Worm (Caenorhabditis elegans) whole organism, L3 larva: ENCODE data around the gene F23H12.10.
A peak's percentile ranks its signal among the peaks of the same experiment; 100 is the strongest.

Experiments used
- R02D3.7 ChIP-seq: fragments of 150-350 bp; optimal IDR thresholded peaks from 2 replicates; lab custom pipeline; 2014; ENCODE audit warnings: missing biosample characterization, missing genetic modification characterization
- aly-2 ChIP-seq: fragments of 150-350 bp; optimal IDR thresholded peaks from 2 replicates; lab custom pipeline; 2014; ENCODE audit warnings: missing biosample characterization, missing genetic modification characterization
- ama-1 ChIP-seq: fragments of 150-350 bp; optimal IDR thresholded peaks from 2 replicates; lab custom pipeline; 2018
- ceh-16 ChIP-seq: sonication (generic microtip); optimal IDR thresholded peaks from 2 replicates; lab custom pipeline; 2017; ENCODE audit warnings: missing biosample characterization, missing genetic modification characterization
- ceh-28 ChIP-seq: fragments of 150-350 bp; optimal IDR thresholded peaks from 2 replicates; lab custom pipeline; 2014; ENCODE audit warnings: missing biosample characterization, missing genetic modification reagents, missing genetic modification characterization
- ceh-82 ChIP-seq: fragments of 150-350 bp; optimal IDR thresholded peaks from 2 replicates; lab custom pipeline; 2014; ENCODE audit warnings: missing biosample characterization, missing genetic modification characterization
- ceh-9 ChIP-seq: sonication (generic microtip); optimal IDR thresholded peaks from 2 replicates; lab custom pipeline; 2018; ENCODE audit warnings: missing biosample characterization, missing genetic modification characterization
- daf-12 ChIP-seq: fragments of 150-350 bp; optimal IDR thresholded peaks from 2 replicates; lab custom pipeline; 2014; ENCODE audit warnings: missing biosample characterization, missing genetic modification reagents, missing genetic modification characterization
- egl-27 ChIP-seq: sonication (generic microtip); optimal IDR thresholded peaks from 4 replicates; lab custom pipeline; 2017; ENCODE audit warnings: missing biosample characterization, missing genetic modification reagents, missing genetic modification characterization
- egl-5 ChIP-seq: fragments of 150-350 bp; optimal IDR thresholded peaks from 2 replicates; lab custom pipeline; 2017; ENCODE audit warnings: missing biosample characterization, missing genetic modification reagents, missing genetic modification characterization, inconsistent platforms
- elt-1 ChIP-seq: fragments of 150-350 bp; optimal IDR thresholded peaks from 2 replicates; lab custom pipeline; 2014; ENCODE audit warnings: missing biosample characterization, missing genetic modification characterization
- elt-2 ChIP-seq: sonication (generic microtip); optimal IDR thresholded peaks from 2 replicates; lab custom pipeline; 2016; ENCODE audit warnings: missing genetic modification reagents, mild to moderate bottlenecking, missing genetic modification characterization, missing compliant biosample characterization
- elt-3 ChIP-seq, 3 experiments: fragments of 150-350 bp in 1 of 3; sonication (generic microtip) in 2 of 3; optimal IDR thresholded peaks; 2 replicates in 2 of 3; 4 replicates in 1 of 3; lab custom pipeline; 2014 to 2017; ENCODE audit warnings: missing biosample characterization in 3 of 3, missing genetic modification characterization in 3 of 3
- eor-1 ChIP-seq, 2 experiments: fragments of 150-350 bp; optimal IDR thresholded peaks; 2 replicates each; lab custom pipeline; 2014 to 2018; ENCODE audit warnings: missing biosample characterization in 2 of 2, missing genetic modification characterization in 2 of 2
- fkh-10 ChIP-seq: sonication (generic microtip); optimal IDR thresholded peaks from 2 replicates; lab custom pipeline; 2017; ENCODE audit warnings: missing biosample characterization, missing genetic modification reagents, missing genetic modification characterization
- fkh-2 ChIP-seq: fragments of 150-350 bp; optimal IDR thresholded peaks from 2 replicates; lab custom pipeline; 2014; ENCODE audit warnings: missing biosample characterization, missing genetic modification reagents, missing genetic modification characterization
- jun-1 ChIP-seq: fragments of 150-350 bp; optimal IDR thresholded peaks from 2 replicates; lab custom pipeline; 2014; ENCODE audit warnings: missing biosample characterization, missing genetic modification reagents, missing genetic modification characterization
- lin-15B ChIP-seq: fragments of 150-350 bp; optimal IDR thresholded peaks from 2 replicates; lab custom pipeline; 2014; ENCODE audit warnings: missing biosample characterization, missing genetic modification characterization
- lin-39 ChIP-seq: fragments of 150-350 bp; optimal IDR thresholded peaks from 2 replicates; lab custom pipeline; 2018; ENCODE audit warnings: missing biosample characterization, missing genetic modification reagents, missing genetic modification characterization
- lsy-12 ChIP-seq: sonication (generic microtip); optimal IDR thresholded peaks from 2 replicates; lab custom pipeline; 2016; ENCODE audit warnings: mild to moderate bottlenecking, missing genetic modification characterization, missing compliant biosample characterization
- mdl-1 ChIP-seq: fragments of 150-350 bp; optimal IDR thresholded peaks from 2 replicates; lab custom pipeline; 2014; ENCODE audit warnings: missing biosample characterization, missing genetic modification characterization
- mml-1 ChIP-seq: fragments of 150-350 bp; sonication (generic microtip); optimal IDR thresholded peaks from 3 replicates; lab custom pipeline; 2014; ENCODE audit warnings: missing biosample characterization, missing genetic modification characterization
- nfya-1 ChIP-seq: sonication (generic microtip); optimal IDR thresholded peaks from 2 replicates; lab custom pipeline; 2017; ENCODE audit warnings: missing genetic modification characterization, mild to moderate bottlenecking, missing compliant biosample characterization, antibody characterized with exemption, moderate library complexity; ENCODE audit not compliant: insufficient read depth
- nhr-11 ChIP-seq: fragments of 150-350 bp; optimal IDR thresholded peaks from 2 replicates; lab custom pipeline; 2014; ENCODE audit warnings: missing biosample characterization, missing genetic modification characterization
- nhr-12 ChIP-seq: fragments of 150-350 bp; optimal IDR thresholded peaks from 2 replicates; lab custom pipeline; 2014; ENCODE audit warnings: missing biosample characterization, missing genetic modification characterization
- nhr-23 ChIP-seq: fragments of 150-350 bp; optimal IDR thresholded peaks from 2 replicates; lab custom pipeline; 2014; ENCODE audit warnings: missing biosample characterization, missing genetic modification reagents, missing genetic modification characterization
- nhr-237 ChIP-seq: fragments of 150-350 bp; optimal IDR thresholded peaks from 2 replicates; lab custom pipeline; 2014; ENCODE audit warnings: missing biosample characterization, missing genetic modification characterization
- nhr-25 ChIP-seq: sonication (generic microtip); optimal IDR thresholded peaks from 2 replicates; lab custom pipeline; 2017; ENCODE audit warnings: missing biosample characterization, missing genetic modification characterization
- nhr-28 ChIP-seq: fragments of 150-350 bp; optimal IDR thresholded peaks from 2 replicates; lab custom pipeline; 2014; ENCODE audit warnings: missing biosample characterization, missing genetic modification characterization
- nhr-43 ChIP-seq: sonication (generic microtip); optimal IDR thresholded peaks from 2 replicates; lab custom pipeline; 2016; ENCODE audit warnings: mild to moderate bottlenecking, missing genetic modification characterization, missing compliant biosample characterization; ENCODE audit not compliant: poor library complexity, severe bottlenecking
- nhr-67 ChIP-seq: fragments of 150-350 bp; optimal IDR thresholded peaks from 2 replicates; lab custom pipeline; 2014; ENCODE audit warnings: missing biosample characterization, missing genetic modification characterization
- nhr-77 ChIP-seq: fragments of 150-350 bp; optimal IDR thresholded peaks from 2 replicates; lab custom pipeline; 2014; ENCODE audit warnings: missing biosample characterization, missing genetic modification characterization
- pha-4 ChIP-seq: fragments of 150-350 bp; optimal IDR thresholded peaks from 2 replicates; lab custom pipeline; 2014; ENCODE audit warnings: missing biosample characterization, missing genetic modification reagents, missing genetic modification characterization
- pqm-1 ChIP-seq: fragments of 150-350 bp; optimal IDR thresholded peaks from 2 replicates; lab custom pipeline; 2017; ENCODE audit warnings: missing biosample characterization, missing genetic modification characterization, inconsistent platforms
- sea-2 ChIP-seq: fragments of 150-350 bp; sonication (generic microtip); optimal IDR thresholded peaks from 4 replicates; lab custom pipeline; 2014; ENCODE audit warnings: missing biosample characterization, missing genetic modification reagents, missing genetic modification characterization
- skn-1 ChIP-seq: fragments of 150-350 bp; optimal IDR thresholded peaks from 2 replicates; lab custom pipeline; 2014; ENCODE audit warnings: missing biosample characterization, missing genetic modification characterization
- snpc-4 ChIP-seq: fragments of 150-350 bp; optimal IDR thresholded peaks from 2 replicates; lab custom pipeline; 2014; ENCODE audit warnings: missing biosample characterization, missing genetic modification characterization
- tbx-2 ChIP-seq: sonication (generic microtip); optimal IDR thresholded peaks from 2 replicates; lab custom pipeline; 2016; ENCODE audit warnings: mild to moderate bottlenecking, missing genetic modification characterization, missing compliant biosample characterization
- unc-39 ChIP-seq: sonication (generic microtip); optimal IDR thresholded peaks from 4 replicates; lab custom pipeline; 2017; ENCODE audit warnings: missing biosample characterization, missing genetic modification characterization
- unc-62 ChIP-seq: fragments of 150-350 bp; sonication (generic microtip); optimal IDR thresholded peaks from 4 replicates; lab custom pipeline; 2014; ENCODE audit warnings: missing biosample characterization, missing genetic modification reagents, missing genetic modification characterization
- zag-1 ChIP-seq: fragments of 150-350 bp; optimal IDR thresholded peaks from 2 replicates; lab custom pipeline; 2014; ENCODE audit warnings: missing biosample characterization, missing genetic modification characterization
- ztf-11 ChIP-seq: fragments of 150-350 bp; optimal IDR thresholded peaks from 2 replicates; lab custom pipeline; 2014; ENCODE audit warnings: missing biosample characterization, missing genetic modification characterization
- ztf-4 ChIP-seq: fragments of 150-350 bp; optimal IDR thresholded peaks from 2 replicates; lab custom pipeline; 2014; ENCODE audit warnings: missing biosample characterization, missing genetic modification characterization

Gene F23H12.10

DNA sequence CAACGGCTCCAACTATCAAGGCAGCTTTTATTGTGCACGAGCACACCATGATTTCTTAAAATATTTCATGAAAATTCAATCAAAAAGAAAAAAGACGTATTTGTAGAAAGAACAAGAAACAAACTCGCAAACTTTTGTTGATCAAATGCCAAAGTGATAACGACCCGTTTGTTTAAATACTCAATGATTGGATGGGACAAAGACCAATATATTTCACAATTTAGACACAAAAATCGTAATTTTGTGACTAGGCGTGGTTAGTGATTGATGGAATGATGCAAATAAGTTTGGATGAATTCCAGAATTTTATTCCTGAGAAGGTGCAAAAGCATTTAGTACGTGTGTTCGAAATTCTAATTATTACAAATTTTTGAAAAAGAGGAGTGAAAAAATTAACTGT lies 41.6 kb upstream of the F23H12.10 start, which contains the start of gene cdr-2:
cdr-2 (minus strand) TSS at position 54 of the 400 bp plus-strand sequence.
- TF ChIP-seq sea-2 (GFP tag; lab: Kevin White, UChicago) (no peak), ceh-9 (no peak), ceh-16 (tag; lab: Kevin White, UChicago) (no peak), elt-2 (tag; lab: Kevin White, UChicago) (peak; percentile 78), pqm-1 (peak; percentile 79)

DNA sequence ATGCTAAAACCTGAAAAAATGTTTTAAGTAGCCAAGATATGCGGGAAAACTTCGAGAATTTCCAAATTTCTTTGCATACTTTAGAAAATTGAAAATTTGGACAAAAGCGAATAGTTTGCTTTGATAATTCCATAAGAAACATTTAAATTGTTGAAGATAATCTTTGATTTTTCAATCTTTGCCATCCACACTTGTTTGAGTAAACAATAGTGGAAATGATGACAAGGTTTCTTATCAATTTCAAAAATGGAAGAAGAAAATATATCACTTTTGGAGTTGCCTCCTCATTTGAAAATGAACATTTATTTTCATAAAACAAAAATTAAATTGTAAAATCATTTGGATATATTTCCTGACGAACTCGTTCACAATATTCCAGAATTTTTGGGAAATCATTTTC lies 40.3 kb upstream of the F23H12.10 start:
- TF ChIP-seq snpc-4 (tag; lab: Kevin White, UChicago) (no peak), egl-27 (tag; lab: Kevin White, UChicago) (no peak), ama-1 (lab: Kevin White, UChicago) (no peak), mml-1 (tag; lab: Kevin White, UChicago) (no peak), nhr-67 (no peak), eor-1 (tag; optimal IDR thresholded peaks at IDR 0.05; lab: Kevin White, UChicago) (no peak), nhr-77 (tag; lab: Kevin White, UChicago) (no peak), elt-2 (tag; lab: Kevin White, UChicago) (peak; percentile 62), daf-12 (tag; lab: Kevin White, UChicago) (no peak), aly-2 (no peak), egl-5 (tag; lab: Kevin White, UChicago) (no peak), nhr-23 (no peak), fkh-10 (GFP tag; lab: Kevin White, UChicago) (no peak), nhr-11 (tag; lab: Kevin White, UChicago) (no peak), skn-1 (tag; lab: Kevin White, UChicago) (peak; percentile 51), zag-1 (tag; lab: Kevin White, UChicago) (no peak), ceh-28 (tag; lab: Kevin White, UChicago) (no peak), pqm-1 (peak; percentile 55), elt-1 (no peak), ceh-16 (tag; lab: Kevin White, UChicago) (no peak), R02D3.7 (tag; lab: Kevin White, UChicago) (no peak), tbx-2 (tag; lab: Kevin White, UChicago) (no peak), pha-4 (tag; lab: Kevin White, UChicago) (peak; percentile 15)

DNA sequence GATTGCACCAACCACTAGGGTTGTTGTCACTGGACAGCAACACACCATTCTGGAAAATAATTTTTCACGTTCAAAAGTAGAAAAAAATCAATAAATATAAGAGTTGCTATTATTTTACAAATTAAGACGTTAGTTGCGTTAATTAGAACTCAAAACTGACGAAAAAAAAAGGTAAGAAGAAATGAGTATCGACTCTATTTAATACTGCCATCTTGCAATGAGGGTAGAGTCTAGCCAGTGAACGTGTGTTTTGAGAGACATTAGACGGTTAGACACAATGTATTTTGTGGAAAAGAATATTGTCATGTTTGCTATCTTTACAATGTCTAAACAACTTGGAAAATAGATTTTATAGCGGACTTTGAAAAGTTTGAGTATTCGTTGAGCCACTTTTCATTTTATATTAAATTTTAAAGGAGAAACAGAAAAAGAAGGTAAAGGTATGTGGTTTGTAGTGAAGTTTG lies 39.6 kb upstream of the F23H12.10 start, which contains the start of gene cdr-6:
cdr-6 (minus strand) TSS at position 51 of the 464 bp plus-strand sequence.
- TF ChIP-seq nhr-12 (tag; lab: Kevin White, UChicago) (no peak), unc-62 (GFP tag; lab: Kevin White, UChicago) (no peak), mdl-1 (tag; lab: Kevin White, UChicago) (no peak), aly-2 (no peak), ceh-9 (no peak), nhr-23 (peak; percentile 9), nhr-237 (no peak), unc-39 (tag; lab: Kevin White, UChicago) (no peak), jun-1 (tag; lab: Kevin White, UChicago) (no peak), nhr-67 (no peak), eor-1 (tag; optimal IDR thresholded peaks at IDR 0.05; lab: Kevin White, UChicago) (no peak), nhr-28 (tag; lab: Kevin White, UChicago) (no peak), tbx-2 (tag; lab: Kevin White, UChicago) (no peak), pqm-1 (peak; percentile 63), ztf-4 (tag; lab: Kevin White, UChicago) (no peak), nhr-11 (tag; lab: Kevin White, UChicago) (no peak), R02D3.7 (tag; lab: Kevin White, UChicago) (no peak), zag-1 (tag; lab: Kevin White, UChicago) (no peak), lin-15B (tag; lab: Kevin White, UChicago) (no peak), nhr-77 (tag; lab: Kevin White, UChicago) (no peak), pha-4 (tag; lab: Kevin White, UChicago) (peak; percentile 61), ztf-11 (tag; lab: Kevin White, UChicago) (no peak), ama-1 (lab: Kevin White, UChicago) (no peak), snpc-4 (tag; lab: Kevin White, UChicago) (no peak), lsy-12 (no peak), skn-1 (tag; lab: Kevin White, UChicago) (no peak), sea-2 (GFP tag; lab: Kevin White, UChicago) (no peak), nhr-25 (tag; lab: Kevin White, UChicago) (no peak), elt-3 (tag; optimal IDR thresholded peaks at IDR 0.05; lab: Kevin White, UChicago) (no peak), nfya-1 (tag; lab: Kevin White, UChicago) (no peak), lin-39 (tag; lab: Kevin White, UChicago) (no peak), ceh-28 (tag; lab: Kevin White, UChicago) (peak; percentile 28), fkh-10 (GFP tag; lab: Kevin White, UChicago) (no peak), mml-1 (tag; lab: Kevin White, UChicago) (no peak), nhr-43 (tag; lab: Kevin White, UChicago) (no peak), elt-2 (tag; lab: Kevin White, UChicago) (peak; percentile 46), egl-5 (tag; lab: Kevin White, UChicago) (no peak), fkh-2 (tag; lab: Kevin White, UChicago) (no peak), ceh-82 (tag; lab: Kevin White, UChicago) (no peak)
